Worm (Caenorhabditis elegans) whole organism, L3 larva: ENCODE results near the gene lias-1.

ENCODE experiments used
- R02D3.7 ChIP-seq: fragments of 150-350 bp; optimal IDR thresholded peaks from 2 replicates; lab custom pipeline; 2014; ENCODE audit warnings: missing biosample characterization, missing genetic modification characterization
- egl-27 ChIP-seq: sonication (generic microtip); optimal IDR thresholded peaks from 4 replicates; lab custom pipeline; 2017; ENCODE audit warnings: missing biosample characterization, missing genetic modification reagents, missing genetic modification characterization
- elt-2 ChIP-seq: sonication (generic microtip); optimal IDR thresholded peaks from 2 replicates; lab custom pipeline; 2016; ENCODE audit warnings: missing genetic modification reagents, mild to moderate bottlenecking, missing genetic modification characterization, missing compliant biosample characterization
- mdl-1 ChIP-seq: fragments of 150-350 bp; optimal IDR thresholded peaks from 2 replicates; lab custom pipeline; 2014; ENCODE audit warnings: missing biosample characterization, missing genetic modification characterization
- nhr-43 ChIP-seq: sonication (generic microtip); optimal IDR thresholded peaks from 2 replicates; lab custom pipeline; 2016; ENCODE audit warnings: mild to moderate bottlenecking, missing genetic modification characterization, missing compliant biosample characterization; ENCODE audit not compliant: poor library complexity, severe bottlenecking
- snpc-4 ChIP-seq: fragments of 150-350 bp; optimal IDR thresholded peaks from 2 replicates; lab custom pipeline; 2014; ENCODE audit warnings: missing biosample characterization, missing genetic modification characterization

DNA sequence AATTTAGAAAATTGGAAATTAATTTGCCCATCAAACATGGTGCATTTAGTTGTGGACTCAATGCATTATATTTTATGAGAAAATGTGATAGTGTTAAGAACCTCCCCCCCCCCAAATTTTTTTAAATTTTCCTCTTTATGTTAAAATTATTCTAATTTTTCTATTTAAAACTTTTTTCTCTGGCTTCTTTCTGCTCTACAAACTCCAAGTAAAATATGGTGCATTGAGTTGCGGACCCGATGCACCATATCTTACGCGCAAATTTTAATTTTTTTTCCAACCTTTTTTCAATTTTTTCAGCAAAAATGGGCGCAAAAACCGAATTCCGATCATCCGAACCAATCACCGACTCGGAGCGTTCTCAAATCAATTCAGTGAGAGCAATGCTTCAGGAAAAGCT is 22.6 kb downstream of the lias-1 start, which contains the start of gene C34C12.6:
- no peak for TF ChIP-seq mdl-1
- no peak for TF ChIP-seq snpc-4 (tag; lab: Kevin White, UChicago)
- TF ChIP-seq R02D3.7 (tag; lab: Kevin White, UChicago) = no peak
- no peak for TF ChIP-seq nhr-43
- no peak for TF ChIP-seq elt-2 (tag; lab: Kevin White, UChicago)
- TF ChIP-seq egl-27 (tag; lab: Kevin White, UChicago) = no peak
